Worm (Caenorhabditis elegans) whole organism, midembryonic: ENCODE data around the gene amt-4.
A peak's percentile ranks its signal among the peaks of the same experiment; 100 is the strongest.

ENCODE experiments used
- T22C8.4 ChIP-seq: fragments of 200-800 bp; sonication (Bioruptor generic); IDR thresholded peaks from 2 replicates; pipeline ENCODE4 v1.3.6; 2022; ENCODE audit warnings: missing genetic modification characterization, missing compliant biosample characterization
- cog-1 ChIP-seq: sonication (generic microtip); optimal IDR thresholded peaks from 2 replicates; lab custom pipeline; 2016; ENCODE audit warnings: missing genetic modification characterization, missing compliant biosample characterization
- flt-1 ChIP-seq: fragments of 200-800 bp; sonication (Bioruptor generic); IDR thresholded peaks from 2 replicates; pipeline ENCODE4 v1.3.6; 2022; ENCODE audit warnings: missing genetic modification characterization, missing compliant biosample characterization
- klf-2 ChIP-seq: fragments of 200-800 bp; sonication (Bioruptor generic); conservative IDR thresholded peaks from 2 replicates; pipeline ENCODE4 v1.3.6; 2022; ENCODE audit warnings: missing genetic modification reagents, missing genetic modification characterization, missing compliant biosample characterization
- med-1 ChIP-seq: sonication (generic microtip); optimal IDR thresholded peaks from 2 replicates; lab custom pipeline; 2017; ENCODE audit warnings: missing genetic modification characterization, mild to moderate bottlenecking, missing compliant biosample characterization, antibody characterized with exemption, missing genetic modification reagents; ENCODE audit not compliant: insufficient read depth
- ref-1 ChIP-seq: fragments of 200-800 bp; sonication (Bioruptor generic); conservative IDR thresholded peaks from 2 replicates; pipeline ENCODE4 v1.3.6; 2022; ENCODE audit warnings: missing genetic modification reagents, missing genetic modification characterization, missing compliant biosample characterization
- tab-1 ChIP-seq: fragments of 200-800 bp; sonication (Bioruptor generic); IDR thresholded peaks from 2 replicates; pipeline ENCODE4 v1.3.6; 2022; ENCODE audit warnings: missing genetic modification characterization, missing compliant biosample characterization
- ztf-23 ChIP-seq: fragments of 200-800 bp; sonication (Bioruptor generic); IDR thresholded peaks from 2 replicates; pipeline ENCODE4 v1.3.6; 2022; ENCODE audit warnings: missing genetic modification reagents, missing genetic modification characterization, missing compliant biosample characterization
- ztf-29 ChIP-seq: fragments of 200-800 bp; sonication (Bioruptor generic); IDR thresholded peaks from 2 replicates; pipeline ENCODE4 v1.3.6; 2022; ENCODE audit warnings: missing genetic modification reagents, missing genetic modification characterization, missing compliant biosample characterization

The amt-4 gene

DNA sequence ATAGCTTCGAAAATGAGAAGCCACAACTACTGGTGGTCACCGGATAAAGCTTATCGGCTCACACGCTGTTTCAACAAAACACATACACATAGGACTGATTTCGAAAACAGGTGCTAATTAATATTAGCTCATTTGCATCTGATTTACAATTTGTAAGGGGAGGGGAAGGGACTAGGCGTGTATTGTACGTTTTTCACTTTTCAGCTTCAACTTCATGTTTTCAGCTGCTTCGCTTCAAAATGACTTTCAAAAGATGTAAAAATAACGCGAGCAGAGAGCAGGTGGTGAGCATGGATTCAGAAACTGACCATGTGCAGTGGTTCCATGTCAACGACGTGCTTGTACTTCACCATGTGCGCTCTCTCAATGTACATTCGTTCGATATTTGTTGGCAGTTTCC lies 35.9 kb downstream of the amt-4 start:
- TF ChIP-seq ztf-23: no peak

DNA sequence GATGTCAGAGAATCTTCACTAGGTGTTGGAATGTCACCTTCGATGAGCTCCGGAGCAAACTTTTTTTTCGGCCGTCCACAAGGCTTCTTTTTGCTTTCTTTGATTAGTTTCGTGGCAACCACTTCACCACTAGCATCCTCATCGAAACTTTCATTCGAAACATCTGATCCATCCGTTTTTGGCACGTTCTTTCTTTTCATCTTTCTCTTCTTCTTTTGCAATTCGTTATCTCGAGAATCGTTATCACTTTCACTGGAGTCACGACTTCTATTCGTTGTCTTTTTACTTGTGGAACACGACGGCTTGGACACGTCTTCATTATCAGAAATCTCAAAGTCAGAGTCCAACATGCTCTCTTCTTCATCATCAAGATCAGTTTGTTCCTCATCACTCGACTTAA lies 39.1 kb downstream of the amt-4 start:
- TF ChIP-seq ztf-29: no peak
- TF ChIP-seq med-1 (GFP tag; lab: Kevin White, UChicago): no peak
- no peak for TF ChIP-seq cog-1
- no peak for TF ChIP-seq flt-1 (GFP tag; lab: Robert Waterston, UW)
- no peak for TF ChIP-seq ztf-23
- no peak for TF ChIP-seq klf-2 (GFP tag; lab: Robert Waterston, UW)
- TF ChIP-seq T22C8.4 (GFP tag; lab: Robert Waterston, UW): no peak
- no peak for TF ChIP-seq tab-1
- no peak for TF ChIP-seq ref-1 (GFP tag; lab: Robert Waterston, UW)

DNA sequence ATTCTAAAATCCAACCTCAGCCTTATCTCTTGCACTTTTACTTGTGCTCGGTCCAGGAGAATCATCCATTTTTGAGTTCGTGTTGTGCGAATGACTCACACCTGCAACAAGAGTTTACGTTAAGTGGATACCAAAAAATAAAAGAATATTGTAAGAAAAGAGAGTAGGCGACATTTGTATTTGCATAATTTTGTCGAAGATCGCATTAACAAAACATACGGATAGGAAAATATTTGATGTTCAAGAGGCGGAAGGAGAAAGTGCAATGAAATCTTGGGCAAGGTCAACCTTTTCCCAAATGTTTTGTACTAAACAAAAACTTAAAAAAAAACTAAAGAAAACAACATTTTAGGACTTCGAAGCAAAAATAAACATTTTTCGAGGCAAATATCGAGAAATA lies 40.7 kb downstream of the amt-4 start, which contains the start of gene spat-3:
Gene spat-3 (minus strand): TSS at position 101 of the 400 bp plus-strand sequence.
- TF ChIP-seq ref-1 (GFP tag; lab: Robert Waterston, UW): no peak
- no peak for TF ChIP-seq flt-1 (GFP tag; lab: Robert Waterston, UW)
- no peak for TF ChIP-seq med-1 (GFP tag; lab: Kevin White, UChicago)
- TF ChIP-seq ztf-29: no peak
- no peak for TF ChIP-seq ztf-23
- no peak for TF ChIP-seq klf-2 (GFP tag; lab: Robert Waterston, UW)
- no peak for TF ChIP-seq cog-1
- no peak for TF ChIP-seq T22C8.4 (GFP tag; lab: Robert Waterston, UW)
- TF ChIP-seq tab-1: no peak

DNA sequence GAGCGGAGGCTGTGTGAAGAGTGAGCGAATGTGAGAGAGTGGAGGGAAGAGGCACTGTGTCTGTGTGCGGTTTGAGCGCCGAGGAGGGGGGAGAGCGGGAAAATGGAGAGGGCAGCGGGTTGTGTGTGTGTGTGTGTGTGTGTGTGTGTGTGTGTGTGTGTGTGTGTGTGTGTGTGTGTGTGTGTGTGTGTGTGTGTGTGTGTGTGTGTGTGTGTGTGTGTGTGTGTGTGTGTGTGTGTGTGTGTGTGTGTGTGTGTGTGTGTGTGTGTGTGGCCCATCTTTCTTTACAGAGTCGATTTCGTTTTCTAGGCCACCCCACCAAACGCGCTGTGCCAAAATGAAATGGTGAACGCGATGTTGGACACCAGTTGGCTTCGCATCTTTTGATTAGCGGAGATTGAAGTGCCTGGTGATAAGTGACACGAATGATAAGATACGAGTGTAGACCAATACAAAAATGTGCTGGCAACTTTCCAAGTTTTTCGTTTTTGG lies 41.3 kb downstream of the amt-4 start:
- TF ChIP-seq ztf-23 (peak; percentile 76), cog-1 (peak; percentile 71), flt-1 (GFP tag; lab: Robert Waterston, UW) (peak; percentile 84), tab-1 (peak; percentile 48; the same call in 1 of the 2 replicates)

DNA sequence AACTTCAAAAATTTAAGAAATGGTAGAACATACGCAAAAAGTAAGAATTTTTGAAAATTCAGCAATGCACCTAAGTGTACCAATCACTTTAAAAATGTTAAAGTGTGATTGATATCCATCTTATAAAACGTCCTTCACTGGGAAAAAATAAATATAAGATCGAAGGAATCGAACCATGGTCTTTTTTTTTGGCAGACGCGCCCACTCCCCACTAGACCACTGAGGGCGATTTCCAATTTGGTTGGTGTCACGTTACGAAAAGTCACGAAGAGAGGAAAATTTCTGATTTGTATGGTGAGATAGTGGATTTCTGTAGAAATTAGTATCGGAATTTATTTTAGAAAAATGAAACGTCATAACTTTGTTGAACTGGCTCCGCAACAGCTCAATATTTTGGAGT lies 42.2 kb downstream of the amt-4 start:
- TF ChIP-seq cog-1 (no peak), med-1 (GFP tag; lab: Kevin White, UChicago) (no peak), ref-1 (GFP tag; lab: Robert Waterston, UW) (no peak), ztf-29 (no peak), tab-1 (no peak), T22C8.4 (GFP tag; lab: Robert Waterston, UW) (no peak), klf-2 (GFP tag; lab: Robert Waterston, UW) (no peak), flt-1 (GFP tag; lab: Robert Waterston, UW) (no peak), ztf-23 (no peak)

DNA sequence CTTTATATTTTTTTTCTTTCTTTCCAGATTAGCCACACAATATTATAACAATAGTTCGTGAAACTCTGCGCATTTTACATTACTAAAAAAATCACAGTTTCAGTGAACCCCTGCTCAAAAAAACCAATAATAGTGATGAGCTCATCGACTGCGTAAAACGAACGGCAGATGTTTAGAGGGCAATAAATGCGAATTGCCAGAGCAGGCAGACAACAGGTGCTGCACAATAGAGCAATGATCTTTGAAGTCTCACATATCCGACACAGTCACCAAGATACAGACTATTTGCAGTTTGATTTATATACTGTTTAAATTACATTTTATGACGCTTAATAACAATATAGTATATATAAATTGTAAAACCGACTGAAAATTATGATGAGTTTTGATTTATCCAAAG lies 44.5 kb downstream of the amt-4 start:
- no peak for TF ChIP-seq klf-2 (GFP tag; lab: Robert Waterston, UW)
- no peak for TF ChIP-seq med-1 (GFP tag; lab: Kevin White, UChicago)
- no peak for TF ChIP-seq tab-1
- no peak for TF ChIP-seq ztf-29
- TF ChIP-seq T22C8.4 (GFP tag; lab: Robert Waterston, UW): no peak
- no peak for TF ChIP-seq cog-1
- no peak for TF ChIP-seq flt-1 (GFP tag; lab: Robert Waterston, UW)

DNA sequence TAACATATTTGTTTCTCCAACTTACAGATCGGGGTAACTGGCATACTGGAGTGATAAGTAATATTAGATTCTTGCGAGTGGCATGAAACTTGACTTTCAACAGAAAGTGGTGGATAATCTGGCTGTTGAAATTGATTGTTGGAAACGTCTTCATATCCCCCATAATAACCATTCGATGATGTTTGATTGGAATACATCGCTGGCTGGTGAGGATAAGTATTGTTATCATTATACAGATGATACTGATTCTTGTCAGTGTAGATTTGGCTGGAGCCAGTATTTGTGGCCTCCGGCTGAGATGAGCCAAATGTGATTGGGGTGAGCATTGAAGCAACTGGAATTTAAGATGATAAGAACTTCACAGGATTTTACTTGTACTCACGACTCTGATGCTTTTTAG lies 49.9 kb downstream of the amt-4 start:
- no peak for TF ChIP-seq ztf-23
- no peak for TF ChIP-seq med-1 (GFP tag; lab: Kevin White, UChicago)
- no peak for TF ChIP-seq T22C8.4 (GFP tag; lab: Robert Waterston, UW)

DNA sequence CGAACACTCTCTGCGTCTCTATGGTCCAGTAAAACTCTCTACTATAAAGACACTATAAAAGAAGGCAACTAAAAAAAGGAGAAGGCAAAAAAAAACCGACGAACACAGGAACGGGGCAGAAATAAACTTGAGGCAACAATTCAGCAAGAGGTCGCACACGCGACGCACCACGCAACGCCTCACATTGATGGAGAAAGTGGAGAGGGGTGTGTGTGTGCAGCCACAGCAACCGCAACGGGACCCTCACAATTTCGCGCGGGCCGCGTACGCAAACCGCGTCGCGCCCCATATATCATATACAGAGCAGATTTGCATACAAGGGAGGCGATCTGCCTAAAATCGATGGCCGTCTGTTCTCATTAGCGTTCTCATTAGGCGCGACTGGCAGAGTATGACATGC lies 51.7 kb downstream of the amt-4 start:
- TF ChIP-seq flt-1 (GFP tag; lab: Robert Waterston, UW): 0 out of 2 replicates have a peak, but pooled peaks have one; percentile 55
- TF ChIP-seq ztf-29: no peak
- TF ChIP-seq ztf-23: no peak
- TF ChIP-seq cog-1: peak; percentile 20
